Worm (Caenorhabditis elegans) whole organism, mixed stage, embryonic: ENCODE measurements around the gene Y73B3B.1.
"Not testable (repeated sequence)": the region's sequence is repeated elsewhere in the genome, so short reads cannot be mapped to it uniquely, and the experiment has no call there.

Experiments
- M03D4.4 ChIP-seq: sonication (generic microtip); optimal IDR thresholded peaks from 2 replicates; lab custom pipeline; 2017; ENCODE audit warnings: mild to moderate bottlenecking, missing genetic modification characterization, missing compliant biosample characterization
- bed-3 ChIP-seq: fragments of 200-800 bp; sonication (Bioruptor generic); optimal IDR thresholded peaks from 3 replicates; lab custom pipeline; 2018; ENCODE audit warnings: mild to moderate bottlenecking, missing genetic modification characterization, moderate library complexity, missing compliant biosample characterization
- ceh-39 ChIP-seq: fragments of 150-350 bp; optimal IDR thresholded peaks from 2 replicates; lab custom pipeline; 2014; ENCODE audit warnings: missing biosample characterization, missing genetic modification characterization
- ceh-43 ChIP-seq: fragments of 200-800 bp; sonication (Bioruptor generic); optimal IDR thresholded peaks from 2 replicates; lab custom pipeline; 2018; ENCODE audit warnings: mild to moderate bottlenecking, missing genetic modification characterization, moderate library complexity, missing compliant biosample characterization
- ceh-83 ChIP-seq: fragments of 200-800 bp; sonication (Bioruptor generic); optimal IDR thresholded peaks from 2 replicates; lab custom pipeline; 2018; ENCODE audit warnings: mild to moderate bottlenecking, missing genetic modification characterization, missing compliant biosample characterization
- ces-1 ChIP-seq: fragments of 150-350 bp; optimal IDR thresholded peaks from 2 replicates; lab custom pipeline; 2014; ENCODE audit warnings: missing biosample characterization, missing genetic modification reagents, missing genetic modification characterization
- cnd-1 ChIP-seq: fragments of 200-800 bp; sonication (Bioruptor generic); optimal IDR thresholded peaks from 2 replicates; lab custom pipeline; 2018; ENCODE audit warnings: mild to moderate bottlenecking, missing genetic modification characterization, missing compliant biosample characterization
- elt-1 ChIP-seq: sonication (generic microtip); optimal IDR thresholded peaks from 2 replicates; lab custom pipeline; 2017; ENCODE audit warnings: missing genetic modification characterization, mild to moderate bottlenecking, missing compliant biosample characterization, antibody characterized with exemption, moderate library complexity, borderline replicate concordance; ENCODE audit not compliant: insufficient read depth
- flh-1 ChIP-seq: fragments of 200-800 bp; sonication (Bioruptor generic); optimal IDR thresholded peaks from 2 replicates; lab custom pipeline; 2018; ENCODE audit warnings: mild to moderate bottlenecking, missing genetic modification characterization, moderate library complexity, missing compliant biosample characterization
- ham-2 ChIP-seq: fragments of 200-800 bp; sonication (Bioruptor generic); optimal IDR thresholded peaks from 2 replicates; lab custom pipeline; 2018; ENCODE audit warnings: mild to moderate bottlenecking, missing genetic modification characterization, missing compliant biosample characterization
- hlh-1 ChIP-seq: fragments of 150-350 bp; optimal IDR thresholded peaks from 2 replicates; lab custom pipeline; 2014; ENCODE audit warnings: missing biosample characterization, missing genetic modification reagents, missing genetic modification characterization
- lin-32 ChIP-seq: fragments of 200-800 bp; sonication (Bioruptor generic); optimal IDR thresholded peaks from 2 replicates; lab custom pipeline; 2018; ENCODE audit warnings: mild to moderate bottlenecking, missing genetic modification characterization, missing compliant biosample characterization
- lsy-2 ChIP-seq: fragments of 150-350 bp; optimal IDR thresholded peaks from 2 replicates; lab custom pipeline; 2014; ENCODE audit warnings: missing biosample characterization, missing genetic modification characterization
- mab-5 ChIP-seq: fragments of 150-350 bp; optimal IDR thresholded peaks from 2 replicates; lab custom pipeline; 2014; ENCODE audit warnings: missing biosample characterization, missing genetic modification characterization
- mls-2 ChIP-seq: sonication (generic microtip); optimal IDR thresholded peaks from 2 replicates; lab custom pipeline; 2016; ENCODE audit warnings: mild to moderate bottlenecking, missing genetic modification characterization, moderate library complexity, missing compliant biosample characterization
- nhr-2 ChIP-seq: fragments of 150-350 bp; optimal IDR thresholded peaks from 2 replicates; lab custom pipeline; 2014; ENCODE audit warnings: missing biosample characterization, missing genetic modification characterization
- nhr-237 ChIP-seq: fragments of 150-350 bp; optimal IDR thresholded peaks from 2 replicates; lab custom pipeline; 2014; ENCODE audit warnings: missing biosample characterization, missing genetic modification characterization
- nhr-28 ChIP-seq: fragments of 150-350 bp; optimal IDR thresholded peaks from 2 replicates; lab custom pipeline; 2014; ENCODE audit warnings: missing biosample characterization, missing genetic modification characterization
- pha-4 ChIP-seq: fragments of 150-350 bp; optimal IDR thresholded peaks from 2 replicates; lab custom pipeline; 2018; ENCODE audit warnings: missing biosample characterization, missing genetic modification reagents, missing genetic modification characterization
- sem-2 ChIP-seq: fragments of 200-800 bp; sonication (Bioruptor generic); optimal IDR thresholded peaks from 2 replicates; lab custom pipeline; 2018; ENCODE audit warnings: mild to moderate bottlenecking, missing genetic modification characterization, missing compliant biosample characterization
- sptf-1 ChIP-seq: sonication (generic microtip); optimal IDR thresholded peaks from 2 replicates; lab custom pipeline; 2017; ENCODE audit warnings: mild to moderate bottlenecking, missing genetic modification characterization, moderate library complexity, missing compliant biosample characterization
- unc-120 ChIP-seq: sonication (generic microtip); optimal IDR thresholded peaks from 2 replicates; lab custom pipeline; 2017; ENCODE audit warnings: missing genetic modification characterization, missing compliant biosample characterization; ENCODE audit not compliant: poor library complexity, severe bottlenecking
- unc-39 ChIP-seq: fragments of 150-350 bp; optimal IDR thresholded peaks from 2 replicates; lab custom pipeline; 2014; ENCODE audit warnings: missing biosample characterization, missing genetic modification characterization
- unc-62 ChIP-seq: fragments of 150-350 bp; optimal IDR thresholded peaks from 2 replicates; lab custom pipeline; 2014; ENCODE audit warnings: missing biosample characterization, missing genetic modification reagents, missing genetic modification characterization
- zip-8 ChIP-seq: fragments of 150-350 bp; optimal IDR thresholded peaks from 2 replicates; lab custom pipeline; 2014; ENCODE audit warnings: missing biosample characterization, missing genetic modification characterization
- ztf-11 ChIP-seq: fragments of 150-350 bp; optimal IDR thresholded peaks from 2 replicates; lab custom pipeline; 2014; ENCODE audit warnings: missing biosample characterization, missing genetic modification characterization

The Y73B3B.1 gene

DNA sequence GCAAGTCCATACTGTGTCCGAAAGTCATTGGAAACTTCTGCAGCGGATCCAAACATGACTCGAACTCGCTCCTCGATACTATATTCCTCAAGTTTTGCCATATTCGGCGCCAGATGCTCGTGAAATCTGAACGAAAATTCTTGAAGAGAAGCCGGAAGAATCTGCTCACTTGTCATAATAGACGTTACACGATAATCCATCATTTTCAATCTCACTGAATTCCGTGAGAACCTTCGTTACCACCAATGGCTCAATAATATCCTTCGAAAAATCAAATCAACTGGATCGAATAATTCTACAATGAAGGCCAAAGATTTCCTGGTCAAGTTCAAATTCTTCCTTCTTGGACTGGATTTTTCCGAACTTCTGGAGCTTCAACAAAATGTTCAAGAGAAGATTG lies at the start of gene Y73B3B.1:
TSS of gene Y73B3B.1 (minus strand) at position 101 of the 400 bp plus-strand sequence.
- TF ChIP-seq sem-2; lsy-2 (tag; lab: Kevin White, UChicago); flh-1: not testable (repeated sequence)

DNA sequence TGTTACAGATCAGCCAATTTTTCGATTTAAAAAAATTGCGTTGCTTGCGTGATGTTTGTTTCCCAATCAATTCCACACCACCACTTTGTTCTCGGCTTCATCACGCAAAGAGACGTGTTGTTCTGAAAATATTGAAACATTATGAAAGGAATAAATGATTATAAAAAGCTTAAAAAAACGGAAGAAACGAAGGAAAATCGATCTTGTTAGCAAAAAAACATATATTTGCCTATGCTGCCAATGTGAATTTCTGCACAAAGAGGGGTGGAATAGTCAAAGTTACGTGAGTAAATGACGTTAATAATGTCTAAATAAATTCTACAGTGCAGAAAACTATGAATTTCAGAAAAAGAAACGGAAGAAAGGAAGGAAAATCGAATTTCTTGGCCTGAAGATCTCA lies 28.0 kb upstream of the Y73B3B.1 start, which contains the start of gene AC8.10:
TSS of gene AC8.10 (minus strand) at position 101 of the 400 bp plus-strand sequence.
- not testable (repeated sequence) for TF ChIP-seq lin-32; nhr-2 (tag; lab: Kevin White, UChicago); mab-5 (tag; lab: Kevin White, UChicago)

DNA sequence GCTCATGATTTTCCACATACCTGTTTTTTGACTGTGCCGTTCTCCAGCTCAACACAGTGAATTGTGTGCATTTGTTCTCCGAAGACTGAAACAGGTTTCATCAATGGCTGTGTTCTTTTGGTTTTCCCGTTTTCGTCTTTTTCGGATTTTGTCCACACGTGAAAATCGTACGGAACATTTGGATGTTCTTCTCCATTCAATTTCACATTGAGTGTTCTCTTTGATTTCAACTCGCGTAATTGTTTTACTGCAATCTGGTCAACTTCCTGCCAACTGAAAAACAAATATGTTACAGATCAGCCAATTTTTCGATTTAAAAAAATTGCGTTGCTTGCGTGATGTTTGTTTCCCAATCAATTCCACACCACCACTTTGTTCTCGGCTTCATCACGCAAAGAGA lies 18.3 kb upstream of the Y73B3B.1 start, which contains the start of gene AC8.3:
TSS of gene AC8.3 (minus strand) at position 101 of the 400 bp plus-strand sequence.
- not testable (repeated sequence) for TF ChIP-seq flh-1; elt-1 (tag; lab: Kevin White, UChicago); hlh-1 (tag; lab: Kevin White, UChicago)

DNA sequence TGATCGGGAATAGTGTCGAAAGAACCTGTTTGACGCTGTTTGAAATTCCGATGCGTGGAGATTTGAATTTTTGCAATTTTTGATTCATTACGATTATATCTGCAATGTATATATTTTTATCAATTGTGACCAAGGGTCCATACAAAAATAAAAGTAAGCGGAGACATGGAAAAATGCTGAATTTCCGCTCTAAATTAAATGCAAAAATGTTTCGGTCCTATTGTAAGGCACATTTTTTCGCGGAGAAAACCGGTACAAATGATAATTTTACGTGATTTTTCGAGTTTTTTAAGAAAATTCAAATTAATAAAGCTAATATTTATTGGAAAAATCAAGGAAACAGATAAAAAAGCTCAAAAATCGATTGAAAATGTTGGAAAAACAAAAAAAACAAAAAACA lies 4.4 kb upstream of the Y73B3B.1 start, which contains the start of gene set-28:
TSS of gene set-28 (minus strand) at position 101 of the 400 bp plus-strand sequence.
- not testable (repeated sequence) for TF ChIP-seq nhr-28; ces-1 (GFP tag; lab: Kevin White, UChicago); mab-5 (tag; lab: Kevin White, UChicago)

DNA sequence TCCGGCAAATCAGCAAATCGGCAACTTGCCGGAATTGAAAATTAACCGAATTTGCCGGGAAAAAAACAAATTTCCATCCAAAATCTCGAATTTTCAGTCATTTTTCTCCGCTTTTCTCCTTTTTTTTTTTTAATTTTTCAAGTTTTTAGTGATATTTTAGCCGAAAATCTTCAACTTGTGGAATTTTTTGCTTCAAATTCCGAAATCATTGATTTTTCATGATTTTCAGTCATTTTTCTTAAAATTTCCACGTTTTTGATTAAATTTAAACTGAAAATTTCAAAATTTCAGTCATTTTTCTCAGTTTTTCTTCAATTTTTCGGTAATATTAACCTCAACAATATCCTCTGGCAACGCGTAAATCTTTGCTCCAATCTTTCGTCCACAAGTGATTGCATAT lies 1.3 kb downstream of the Y73B3B.1 start, which contains the start of gene Y73B3B.3:
TSS of gene Y73B3B.3 (plus strand) at position 301 of the 400 bp plus-strand sequence.
- not testable (repeated sequence) for TF ChIP-seq ceh-39; hlh-1 (tag; lab: Kevin White, UChicago); nhr-237 (tag; lab: Kevin White, UChicago)

DNA sequence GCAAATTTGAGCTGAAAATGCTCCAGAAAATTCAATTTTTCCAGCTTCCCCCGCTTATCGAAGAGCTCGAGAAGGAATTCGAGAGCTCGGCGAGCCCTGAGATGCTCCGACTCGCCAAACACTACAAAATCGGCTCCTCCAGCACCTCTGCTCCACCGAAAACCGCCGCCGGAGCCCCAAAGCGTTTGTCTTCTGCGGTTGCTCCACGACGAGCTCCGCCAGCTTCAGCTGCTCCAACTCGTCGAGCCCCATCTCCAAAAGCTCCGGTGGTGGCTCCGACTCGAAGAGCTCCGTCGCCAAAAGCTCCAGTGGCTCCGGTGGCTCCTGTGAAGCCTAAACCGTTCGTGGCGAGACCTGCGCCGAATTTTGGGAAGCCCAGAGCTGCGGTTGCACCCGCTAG lies 14.6 kb downstream of the Y73B3B.1 start:
- TF ChIP-seq ceh-83 (no peak), bed-3 (GFP tag; lab: Kevin White, UChicago) (no peak), unc-120 (tag; lab: Kevin White, UChicago) (no peak), ham-2 (GFP tag; lab: Kevin White, UChicago) (no peak), nhr-237 (tag; lab: Kevin White, UChicago) (no peak), ztf-11 (tag; lab: Kevin White, UChicago) (no peak), M03D4.4 (no peak), zip-8 (no peak), unc-39 (tag; lab: Kevin White, UChicago) (no peak)
- TF ChIP-seq, all 35 proteins: peak for 0

DNA sequence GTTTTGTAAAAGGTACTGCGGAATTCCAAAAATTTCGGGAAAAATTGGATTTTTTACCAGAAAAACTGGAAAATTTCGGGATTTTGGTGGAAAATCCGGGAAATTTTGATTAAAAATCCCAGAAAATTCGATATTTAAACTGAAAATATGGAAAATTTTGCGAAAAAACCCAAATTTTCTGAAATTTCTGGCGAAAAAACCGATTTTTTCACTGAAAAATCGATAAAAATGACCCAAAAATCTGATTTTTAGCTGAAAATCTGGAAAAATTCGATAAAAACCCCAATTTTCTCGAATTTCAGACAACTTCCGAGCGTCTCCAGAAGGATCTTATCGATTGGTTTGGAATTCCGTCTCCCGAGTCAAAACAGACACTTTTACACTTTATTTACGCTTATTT lies 18.5 kb downstream of the Y73B3B.1 start, which contains the start of gene T08D2.8:
TSS of gene T08D2.8 (plus strand) at position 301 of the 400 bp plus-strand sequence.
- TF ChIP-seq sem-2 (no peak), unc-62 (GFP tag; lab: Kevin White, UChicago) (no peak), ces-1 (GFP tag; lab: Kevin White, UChicago) (no peak), cnd-1 (tag; lab: Kevin White, UChicago) (no peak), pha-4 (tag; lab: Kevin White, UChicago) (no peak), ceh-43 (GFP tag; lab: Kevin White, UChicago) (no peak), sptf-1 (tag; lab: Kevin White, UChicago) (no peak), mls-2 (tag; lab: Kevin White, UChicago) (no peak), unc-39 (tag; lab: Kevin White, UChicago) (no peak)
